Fruit fly (Drosophila melanogaster): ENCODE measurements around the gene dpr6.
A peak's percentile ranks its signal among the peaks of the same experiment; 100 is the strongest.

The dpr6 gene

DNA sequence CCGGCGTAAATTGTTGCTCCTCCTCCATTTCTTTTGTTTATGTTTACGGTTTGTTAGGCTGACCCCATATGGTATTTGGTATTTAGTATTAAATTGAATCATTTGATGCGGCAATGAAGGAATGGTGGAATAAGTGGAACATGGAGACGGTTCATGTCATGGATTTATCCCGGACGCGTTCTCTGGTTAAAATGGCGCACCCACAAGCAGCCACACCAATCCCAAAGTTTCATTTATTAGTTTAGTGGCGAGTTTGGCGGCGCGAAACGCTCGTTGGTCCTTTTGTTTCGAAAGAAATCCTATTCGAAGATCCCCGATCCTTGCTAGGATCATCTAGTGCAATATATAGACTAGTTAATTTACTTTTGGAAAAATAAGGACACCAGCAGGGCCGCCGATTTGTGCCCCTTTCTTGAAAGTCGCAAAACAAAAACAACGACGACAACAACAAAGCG, 6.2 kb upstream of the dpr6 start, which contains the start of the genes CG6685 and Dronc (continued):
- TF ChIP-seq en (GFP tag; optimal IDR thresholded peaks at IDR 0.05) (no peak), otp (GFP tag; IDR thresholded peaks at IDR 0.05) (no peak), ftz-f1 (GFP tag; optimal IDR thresholded peaks at IDR 0.05) (peak; percentile 57), CG9437 (GFP tag; optimal IDR thresholded peaks at IDR 0.05) (peak; percentile 1), CG4854 (GFP tag; optimal IDR thresholded peaks at IDR 0.05) (no peak), CG17186 (GFP tag; optimal IDR thresholded peaks at IDR 0.05) (peak; percentile 57), sens (GFP tag) (no peak), bsh (GFP tag; optimal IDR thresholded peaks at IDR 0.05) (no peak), Dp (GFP tag; optimal IDR thresholded peaks at IDR 0.05) (peak; percentile 60), dmrt11E (tag; optimal IDR thresholded peaks at IDR 0.05) (no peak), CG15514 (GFP tag; optimal IDR thresholded peaks at IDR 0.05) (peak; percentile 83), CG17612 (GFP tag; IDR thresholded peaks at IDR 0.05) (no peak), ato (GFP tag; IDR thresholded peaks at IDR 0.05; ENCODE audit: partially characterized antibody) (peak; percentile 34; the same call in 1 of the 2 replicates), CG14965 (GFP tag; optimal IDR thresholded peaks at IDR 0.05; ENCODE audit: borderline replicate concordance) (no peak), oc (tag; optimal IDR thresholded peaks at IDR 0.05) (no peak), CG2120 (GFP tag; optimal IDR thresholded peaks at IDR 0.05) (no peak), H15 (GFP tag; IDR thresholded peaks at IDR 0.05) (no peak), CG17568 (GFP tag; optimal IDR thresholded peaks at IDR 0.05) (no peak), wek (GFP tag; optimal IDR thresholded peaks at IDR 0.05) (peak; percentile 9), BtbVII (GFP tag; optimal IDR thresholded peaks at IDR 0.05) (no peak), caup (GFP tag; optimal IDR thresholded peaks at IDR 0.05; ENCODE audit: severe bottlenecking) (no peak), CG18764 (GFP tag; optimal IDR thresholded peaks at IDR 0.05) (no peak), Hr51 (GFP tag; optimal IDR thresholded peaks at IDR 0.05) (no peak), lmd (GFP tag; IDR thresholded peaks at IDR 0.05) (no peak), kni (GFP tag; optimal IDR thresholded peaks at IDR 0.05) (no peak), h (optimal IDR thresholded peaks at IDR 0.05) (no peak), CG7839 (tag; optimal IDR thresholded peaks at IDR 0.05) (no peak), Scr (GFP tag; IDR thresholded peaks at IDR 0.05; ENCODE audit: partially characterized antibody) (no peak), ara (GFP tag; IDR thresholded peaks at IDR 0.05) (no peak), Sin3A (optimal IDR thresholded peaks at IDR 0.05) (peak; percentile 66), Drgx (GFP tag; IDR thresholded peaks at IDR 0.05) (no peak), slou (GFP tag; optimal IDR thresholded peaks at IDR 0.05) (no peak), gcm2 (GFP tag; optimal IDR thresholded peaks at IDR 0.05) (no peak), MBD-R2 (GFP tag; IDR thresholded peaks at IDR 0.05) (peak; percentile 96), peb (GFP tag; IDR thresholded peaks at IDR 0.05) (no peak), Optix (GFP tag; IDR thresholded peaks at IDR 0.05) (no peak), pfk (GFP tag; optimal IDR thresholded peaks at IDR 0.05) (peak; percentile 95), Dll (GFP tag; IDR thresholded peaks at IDR 0.05; ENCODE audit: partially characterized antibody) (no peak), CG8290 (GFP tag; optimal IDR thresholded peaks at IDR 0.05) (no peak), CG8290 (tag; optimal IDR thresholded peaks at IDR 0.05) (no peak), Bteb2 (GFP tag; optimal IDR thresholded peaks at IDR 0.05) (no peak), sqz (GFP tag; optimal IDR thresholded peaks at IDR 0.05) (no peak), Fer1 (GFP tag; optimal IDR thresholded peaks at IDR 0.05) (no peak), CoRest (tag; optimal IDR thresholded peaks at IDR 0.05) (peak; percentile 65), dm (GFP tag; optimal IDR thresholded peaks at IDR 0.05) (peak; percentile 33), gsb-n (tag; optimal IDR thresholded peaks at IDR 0.05) (peak; percentile 65), CG31365 (tag; optimal IDR thresholded peaks at IDR 0.05) (no peak), Myb (GFP tag; optimal IDR thresholded peaks at IDR 0.05) (peak; percentile 59), Sry-β (GFP tag; optimal IDR thresholded peaks at IDR 0.05) (no peak), C15 (GFP tag; IDR thresholded peaks at IDR 0.05) (no peak), CHES-1-like (GFP tag; optimal IDR thresholded peaks at IDR 0.05) (peak; percentile 59), PHDP (tag; optimal IDR thresholded peaks at IDR 0.05) (no peak)
